Fruit fly (Drosophila melanogaster): Measurements from ENCODE around the gene RagA-B.

DNA sequence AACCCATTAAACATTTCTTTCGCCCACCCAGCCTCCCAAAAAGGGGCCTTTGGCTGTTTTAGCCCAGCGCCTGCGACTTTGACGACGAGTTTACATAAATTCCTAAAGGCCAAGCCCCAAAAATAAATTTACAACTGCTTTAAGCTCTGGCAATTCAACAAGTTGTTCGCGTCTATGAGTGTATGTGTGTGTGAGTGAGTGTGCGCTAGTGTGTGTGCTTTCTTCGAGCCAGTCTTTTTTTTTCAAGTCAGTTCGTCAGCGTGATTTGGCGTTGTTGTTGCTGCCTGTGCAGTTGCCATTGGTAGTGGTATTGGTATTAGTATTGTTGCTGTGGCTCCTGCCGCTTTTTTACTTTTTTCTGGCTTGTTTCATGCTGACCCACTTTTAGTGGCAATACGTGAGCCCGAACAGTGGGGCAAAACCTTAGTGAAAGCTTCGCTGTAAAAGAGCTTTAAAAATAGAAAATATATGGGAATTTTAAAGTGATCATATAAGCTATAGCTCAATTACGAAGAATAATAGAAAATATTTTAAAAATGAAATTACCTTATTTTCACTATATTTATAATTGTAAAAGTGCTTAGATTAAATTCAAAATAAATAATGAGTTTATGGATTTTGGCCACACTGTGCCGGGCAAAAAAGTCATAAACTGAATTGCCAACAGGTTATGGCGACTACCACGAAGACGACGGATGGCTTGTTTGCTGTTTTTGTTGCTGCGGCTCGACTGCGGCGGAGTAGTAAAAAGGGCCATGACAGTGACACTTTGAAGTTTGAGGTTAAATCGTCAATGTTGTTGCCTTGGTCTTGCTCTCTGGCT is 38.4 kb downstream of the RagA-B start:
- TF ChIP-seq insv (optimal IDR thresholded peaks at IDR 0.05) (no peak), psq (optimal IDR thresholded peaks at IDR 0.05) (no peak), h (optimal IDR thresholded peaks at IDR 0.05) (no peak), Sin3A (optimal IDR thresholded peaks at IDR 0.05) (no peak), Myc (optimal IDR thresholded peaks at IDR 0.05) (no peak), ttk (optimal IDR thresholded peaks at IDR 0.05) (no peak)

Measured in Kc167 (cell line).